Worm (Caenorhabditis elegans) whole organism, L1 larva: Measurements from ENCODE around the gene ZK1320.5.

Experiments used
- C16A3.4 ChIP-seq: fragments of 150-350 bp; optimal IDR thresholded peaks from 2 replicates; lab custom pipeline; 2014; ENCODE audit warnings: missing biosample characterization, missing genetic modification characterization
- blmp-1 ChIP-seq: fragments of 150-350 bp; optimal IDR thresholded peaks from 2 replicates; lab custom pipeline; 2014; ENCODE audit warnings: missing biosample characterization, missing genetic modification characterization
- ceh-8 ChIP-seq: fragments of 200-800 bp; sonication (Bioruptor generic); optimal IDR thresholded peaks from 2 replicates; lab custom pipeline; 2018; ENCODE audit warnings: mild to moderate bottlenecking, missing genetic modification characterization, moderate library complexity, missing compliant biosample characterization
- ceh-82 ChIP-seq, 3 experiments: fragments of 150-350 bp in 1 of 3; sonication (generic microtip) in 2 of 3; optimal IDR thresholded peaks; 2 replicates each; lab custom pipeline; 2014 to 2017; ENCODE audit warnings: missing biosample characterization in 3 of 3, missing genetic modification characterization in 3 of 3
- dpl-1 ChIP-seq, 3 experiments: fragments of 150-350 bp in 2 of 3; sonication (generic microtip) in 1 of 3; optimal IDR thresholded peaks; 2 replicates each; lab custom pipeline; 2014 to 2017; ENCODE audit warnings: missing biosample characterization in 3 of 3, missing genetic modification characterization in 3 of 3, missing genetic modification reagents in 3 of 3
- efl-1 ChIP-seq, 4 experiments: fragments of 150-350 bp; optimal IDR thresholded peaks in 3 of 4; peaks in 1 of 4; 1 replicate in 1 of 4; 2 replicates in 3 of 4; lab custom pipeline; 2014; ENCODE audit warnings: missing biosample characterization in 2 of 4, missing genetic modification characterization in 2 of 4, missing genetic modification reagents in 2 of 4
- egl-13 ChIP-seq: sonication (generic microtip); optimal IDR thresholded peaks from 2 replicates; lab custom pipeline; 2016; ENCODE audit warnings: missing genotype, missing genetic modification reagents, missing genetic modification characterization, missing compliant biosample characterization
- ets-5 ChIP-seq: fragments of 200-800 bp; sonication (Bioruptor generic); IDR thresholded peaks from 2 replicates; pipeline ENCODE4 v1.3.6; 2022; ENCODE audit warnings: missing genetic modification characterization, missing compliant biosample characterization
- fkh-10 ChIP-seq: sonication (generic microtip); optimal IDR thresholded peaks from 2 replicates; lab custom pipeline; 2017; ENCODE audit warnings: missing biosample characterization, missing genetic modification reagents, missing genetic modification characterization
- fkh-8 ChIP-seq: sonication (generic microtip); optimal IDR thresholded peaks from 2 replicates; lab custom pipeline; 2016; ENCODE audit warnings: mild to moderate bottlenecking, missing genetic modification characterization, missing compliant biosample characterization
- hlh-17 ChIP-seq: fragments of 200-800 bp; sonication (Bioruptor generic); optimal IDR thresholded peaks from 2 replicates; lab custom pipeline; 2018; ENCODE audit warnings: missing genetic modification characterization, mild to moderate bottlenecking, missing compliant biosample characterization, moderate library complexity, borderline replicate concordance
- hlh-4 ChIP-seq: sonication (generic microtip); optimal IDR thresholded peaks from 2 replicates; lab custom pipeline; 2016; ENCODE audit warnings: mild to moderate bottlenecking, missing genetic modification characterization, missing compliant biosample characterization
- lin-14 ChIP-seq: fragments of 200-800 bp; sonication (Bioruptor generic); optimal IDR thresholded peaks from 2 replicates; lab custom pipeline; 2018; ENCODE audit warnings: mild to moderate bottlenecking, missing genetic modification characterization, moderate library complexity, missing compliant biosample characterization
- lin-15B ChIP-seq: fragments of 150-350 bp; sonication (generic microtip); optimal IDR thresholded peaks from 3 replicates; lab custom pipeline; 2014; ENCODE audit warnings: missing biosample characterization, missing genetic modification characterization
- lin-35 ChIP-seq, 2 experiments: fragments of 150-350 bp; optimal IDR thresholded peaks; 2 replicates each; lab custom pipeline; 2014; ENCODE audit warnings: missing biosample characterization in 2 of 2, missing genetic modification characterization in 2 of 2, missing genetic modification reagents in 2 of 2
- lin-39 ChIP-seq: fragments of 150-350 bp; optimal IDR thresholded peaks from 2 replicates; lab custom pipeline; 2014; ENCODE audit warnings: missing biosample characterization, missing genetic modification reagents, missing genetic modification characterization
- lir-3 ChIP-seq: sonication (generic microtip); optimal IDR thresholded peaks from 2 replicates; lab custom pipeline; 2016; ENCODE audit warnings: mild to moderate bottlenecking, missing genetic modification characterization, moderate library complexity, missing compliant biosample characterization; ENCODE audit not compliant: poor library complexity
- lsy-2 ChIP-seq, 2 experiments: fragments of 150-350 bp; optimal IDR thresholded peaks; 2 replicates each; lab custom pipeline; 2014; ENCODE audit warnings: missing biosample characterization in 2 of 2, missing genetic modification characterization in 2 of 2
- mdl-1 ChIP-seq, 2 experiments: fragments of 150-350 bp; optimal IDR thresholded peaks; 2 replicates each; lab custom pipeline; 2014 to 2017; ENCODE audit warnings: missing biosample characterization in 2 of 2, missing genetic modification characterization in 2 of 2, inconsistent platforms in 1 of 2
- mep-1 ChIP-seq: fragments of 150-350 bp; optimal IDR thresholded peaks from 2 replicates; lab custom pipeline; 2014; ENCODE audit warnings: missing biosample characterization, missing genetic modification characterization
- nhr-11 ChIP-seq: fragments of 150-350 bp; optimal IDR thresholded peaks from 2 replicates; lab custom pipeline; 2014; ENCODE audit warnings: missing biosample characterization, missing genetic modification characterization
- nhr-19 ChIP-seq: fragments of 200-800 bp; sonication (Bioruptor generic); conservative IDR thresholded peaks from 2 replicates; pipeline ENCODE4 v1.3.6; 2022; ENCODE audit warnings: missing genetic modification characterization, missing compliant biosample characterization
- nhr-20 ChIP-seq: sonication (generic microtip); optimal IDR thresholded peaks from 2 replicates; lab custom pipeline; 2016; ENCODE audit warnings: mild to moderate bottlenecking, missing genetic modification characterization, missing compliant biosample characterization
- nhr-237 ChIP-seq: fragments of 150-350 bp; optimal IDR thresholded peaks from 2 replicates; lab custom pipeline; 2014; ENCODE audit warnings: missing biosample characterization, missing genetic modification characterization
- nhr-71 ChIP-seq: sonication (generic microtip); optimal IDR thresholded peaks from 2 replicates; lab custom pipeline; 2016; ENCODE audit warnings: mild to moderate bottlenecking, missing genetic modification characterization, moderate library complexity, missing compliant biosample characterization
- nhr-76 ChIP-seq: sonication (generic microtip); optimal IDR thresholded peaks from 2 replicates; lab custom pipeline; 2017; ENCODE audit warnings: missing biosample characterization, missing genetic modification characterization
- nhr-77 ChIP-seq: fragments of 150-350 bp; optimal IDR thresholded peaks from 2 replicates; lab custom pipeline; 2014; ENCODE audit warnings: missing biosample characterization, missing genetic modification characterization
- pag-3 ChIP-seq: sonication (generic microtip); optimal IDR thresholded peaks from 2 replicates; lab custom pipeline; 2017; ENCODE audit warnings: missing genetic modification characterization, mild to moderate bottlenecking, missing compliant biosample characterization, antibody characterized with exemption, borderline replicate concordance; ENCODE audit not compliant: insufficient read depth
- rnt-1 ChIP-seq: sonication (generic microtip); optimal IDR thresholded peaks from 2 replicates; lab custom pipeline; 2016; ENCODE audit warnings: mild to moderate bottlenecking, missing genetic modification characterization, moderate library complexity, missing compliant biosample characterization
- skn-1 ChIP-seq: fragments of 150-350 bp; optimal IDR thresholded peaks from 2 replicates; lab custom pipeline; 2014; ENCODE audit warnings: missing biosample characterization, missing genetic modification characterization
- snu-23 ChIP-seq: sonication (generic microtip); optimal IDR thresholded peaks from 2 replicates; lab custom pipeline; 2016; ENCODE audit warnings: missing genetic modification characterization, missing compliant biosample characterization
- sox-4 ChIP-seq: sonication (generic microtip); optimal IDR thresholded peaks from 2 replicates; lab custom pipeline; 2016; ENCODE audit warnings: missing genetic modification characterization, missing compliant biosample characterization
- sptf-1 ChIP-seq: fragments of 150-350 bp; optimal IDR thresholded peaks from 2 replicates; lab custom pipeline; 2014; ENCODE audit warnings: missing biosample characterization, missing genetic modification characterization
- swsn-7 ChIP-seq: sonication (generic microtip); optimal IDR thresholded peaks from 2 replicates; lab custom pipeline; 2016; ENCODE audit warnings: missing genetic modification characterization, missing compliant biosample characterization
- unc-130 ChIP-seq: fragments of 150-350 bp; optimal IDR thresholded peaks from 2 replicates; lab custom pipeline; 2017; ENCODE audit warnings: missing biosample characterization, missing genetic modification characterization, inconsistent platforms
- unc-98 ChIP-seq: fragments of 200-800 bp; sonication (Bioruptor generic); IDR thresholded peaks from 2 replicates; pipeline ENCODE4 v1.3.6; 2022; ENCODE audit warnings: missing genetic modification characterization, missing compliant biosample characterization
- xbp-1 ChIP-seq: sonication (generic microtip); optimal IDR thresholded peaks from 2 replicates; lab custom pipeline; 2016; ENCODE audit warnings: missing genetic modification characterization, missing compliant biosample characterization
- zag-1 ChIP-seq: fragments of 150-350 bp; optimal IDR thresholded peaks from 2 replicates; lab custom pipeline; 2014; ENCODE audit warnings: missing biosample characterization, missing genetic modification characterization
- ztf-4 ChIP-seq: fragments of 150-350 bp; optimal IDR thresholded peaks from 2 replicates; lab custom pipeline; 2014; ENCODE audit warnings: missing biosample characterization, missing genetic modification characterization

ZK1320.5 gene

ce11 chrII:9686663-9687193 is 21.3 kb upstream of the ZK1320.5 start, which contains the start of gene ZK1320.9:
ZK1320.9 (minus strand) TSS chrII:9686713.
- TF ChIP-seq nhr-77 (tag; lab: Kevin White, UChicago): peak; percentile 62
- TF ChIP-seq lin-35 (GFP tag; optimal IDR thresholded peaks at IDR 0.05; lab: Kevin White, UChicago): peak; percentile 40 to 48
- TF ChIP-seq nhr-20 (tag; lab: Kevin White, UChicago): peak; percentile 83
- TF ChIP-seq blmp-1: peak; percentile 10
- TF ChIP-seq lin-14 (GFP tag; lab: Kevin White, UChicago): peak; percentile 50
- TF ChIP-seq snu-23 (GFP tag; lab: Kevin White, UChicago): peak; percentile 44
- TF ChIP-seq rnt-1 (tag; lab: Kevin White, UChicago): peak; percentile 63
- peak in 1 of 3 experiments; percentile 10 for TF ChIP-seq ceh-82 (tag; optimal IDR thresholded peaks at IDR 0.05; lab: Kevin White, UChicago)
- TF ChIP-seq lin-39 (tag; lab: Kevin White, UChicago): no peak
- peak; percentile 67 for TF ChIP-seq mep-1 (tag; lab: Kevin White, UChicago)
- TF ChIP-seq skn-1 (tag; lab: Kevin White, UChicago): peak; percentile 30
- TF ChIP-seq unc-98 (GFP tag; lab: Robert Waterston, UW): no peak
- peak; percentile 45 for TF ChIP-seq nhr-71 (tag; lab: Kevin White, UChicago)
- peak; percentile 3 for TF ChIP-seq nhr-11 (tag; lab: Kevin White, UChicago)
- TF ChIP-seq dpl-1 (GFP tag; optimal IDR thresholded peaks at IDR 0.05; lab: Kevin White, UChicago): peak; percentile 33 to 59 (median 48)
- no peak for TF ChIP-seq ets-5
- TF ChIP-seq mdl-1 (tag; optimal IDR thresholded peaks at IDR 0.05; lab: Kevin White, UChicago): no peak
- TF ChIP-seq sptf-1 (tag; lab: Kevin White, UChicago): no peak
- peak; percentile 32; the same call in 1 of the 2 replicates for TF ChIP-seq nhr-19 (GFP tag; lab: Robert Waterston, UW)
- no peak for TF ChIP-seq sox-4
- peak; percentile 28 to 51 for TF ChIP-seq lsy-2 (tag; optimal IDR thresholded peaks at IDR 0.05; lab: Kevin White, UChicago)
- no peak for TF ChIP-seq lir-3 (tag; lab: Kevin White, UChicago)
- peak; percentile 24 for TF ChIP-seq swsn-7 (tag; lab: Kevin White, UChicago)
- peak; percentile 24 for TF ChIP-seq xbp-1 (tag; lab: Kevin White, UChicago)
- peak; percentile 39 to 50 for TF ChIP-seq efl-1 (optimal IDR thresholded peaks at IDR 0.05; lab: Kevin White, UChicago)
- peak; percentile 58 to 74 for TF ChIP-seq efl-1 (GFP tag; optimal IDR thresholded peaks at IDR 0.05 in 1 of 2; lab: Kevin White, UChicago)
- peak; percentile 7 for TF ChIP-seq lin-15B (tag; lab: Kevin White, UChicago)
- TF ChIP-seq nhr-237 (tag; lab: Kevin White, UChicago): peak; percentile 0

- no peak for TF ChIP-seq nhr-77 (tag; lab: Kevin White, UChicago)
- TF ChIP-seq egl-13 (tag; lab: Kevin White, UChicago): no peak
- TF ChIP-seq nhr-76 (tag; lab: Kevin White, UChicago): no peak
- no peak for TF ChIP-seq hlh-4 (tag; lab: Kevin White, UChicago)
- TF ChIP-seq fkh-8 (tag; lab: Kevin White, UChicago): no peak
These were observed 18.7 kb upstream of the ZK1320.5 start for ce11 chrII:9684175-9684574.

- TF ChIP-seq pag-3 (tag; lab: Kevin White, UChicago) (no peak), fkh-8 (tag; lab: Kevin White, UChicago) (no peak), ets-5 (no peak), unc-130 (no peak), hlh-17 (GFP tag; lab: Kevin White, UChicago) (no peak), fkh-10 (peak; percentile 76), ceh-8 (no peak), egl-13 (tag; lab: Kevin White, UChicago) (no peak), nhr-76 (tag; lab: Kevin White, UChicago) (no peak), zag-1 (no peak), ztf-4 (no peak), xbp-1 (tag; lab: Kevin White, UChicago) (no peak), lin-14 (GFP tag; lab: Kevin White, UChicago) (peak; percentile 56), C16A3.4 (no peak)
These were observed 16.6 kb upstream of the ZK1320.5 start for ce11 chrII:9682044-9682443.
